Fruit fly (Drosophila melanogaster): Measurements from ENCODE around the gene CG3528.

Gene CG3528

DNA sequence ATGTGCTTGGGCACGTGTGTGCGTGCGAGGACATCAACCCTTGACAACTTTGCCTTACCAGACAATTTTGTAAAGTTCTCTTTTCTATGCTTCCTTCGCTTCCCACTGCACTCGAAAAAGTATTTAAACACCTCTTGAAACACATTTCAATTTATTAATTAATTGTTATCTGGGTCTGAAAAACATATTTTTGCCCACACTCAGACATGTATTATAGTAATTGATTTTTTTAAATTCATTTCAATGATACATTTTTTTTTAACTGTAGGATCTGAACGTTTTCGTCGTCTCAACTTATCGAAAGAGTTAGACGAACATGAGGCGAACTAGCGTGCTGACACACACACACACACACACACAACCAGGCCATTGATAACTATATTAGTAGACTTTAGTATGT is 24.7 kb upstream of the CG3528 start (continued):
- TF ChIP-seq PHDP (tag; optimal IDR thresholded peaks at IDR 0.05) (peak; percentile 18), prd (optimal IDR thresholded peaks at IDR 0.05) (no peak), prd (GFP tag; IDR thresholded peaks at IDR 0.05) (peak; percentile 31; the same call in 1 of the 3 replicates), Hand (GFP tag; optimal IDR thresholded peaks at IDR 0.05) (peak; percentile 7), salm (tag; optimal IDR thresholded peaks at IDR 0.05) (no peak), Hmr (GFP tag; optimal IDR thresholded peaks at IDR 0.05) (peak; percentile 40), CG10147 (GFP tag; optimal IDR thresholded peaks at IDR 0.05) (peak; percentile 7), CG3281 (GFP tag; optimal IDR thresholded peaks at IDR 0.05) (peak; percentile 19), HLH4C (GFP tag; IDR thresholded peaks at IDR 0.05; ENCODE audit: partially characterized antibody) (no peak), B-H1 (GFP tag; IDR thresholded peaks at IDR 0.05) (no peak), CG13424 (tag; optimal IDR thresholded peaks at IDR 0.05) (peak; percentile 26), CG2120 (GFP tag; optimal IDR thresholded peaks at IDR 0.05) (peak; percentile 49), CG13894 (tag; optimal IDR thresholded peaks at IDR 0.05) (peak; percentile 12), CG7963 (GFP tag; IDR thresholded peaks at IDR 0.05; ENCODE audit: partially characterized antibody) (no peak), CG11695 (GFP tag; IDR thresholded peaks at IDR 0.05) (0 out of 3 replicates have a peak, but pooled peaks have one; percentile 22), CG7839 (tag; optimal IDR thresholded peaks at IDR 0.05) (peak; percentile 34), CG7556 (GFP tag; optimal IDR thresholded peaks at IDR 0.05) (peak; percentile 13), lab (GFP tag; optimal IDR thresholded peaks at IDR 0.05) (peak; percentile 10), Sox102F (GFP tag; optimal IDR thresholded peaks at IDR 0.05) (peak; percentile 24), scrt (GFP tag; optimal IDR thresholded peaks at IDR 0.05) (peak; percentile 10), gem (tag; optimal IDR thresholded peaks at IDR 0.05) (peak; percentile 48), lmd (GFP tag; IDR thresholded peaks at IDR 0.05) (peak; percentile 39; the same call in 1 of the 2 replicates), Ptx1 (GFP tag; IDR thresholded peaks at IDR 0.05) (0 out of 2 replicates have a peak, but pooled peaks have one; percentile 20), NFAT (GFP tag; IDR thresholded peaks at IDR 0.05) (no peak), grau (tag; optimal IDR thresholded peaks at IDR 0.05) (peak; percentile 32), sug (tag; optimal IDR thresholded peaks at IDR 0.05) (no peak)

dm6 chr2L:2528097-2528496 is 10.3 kb upstream of the CG3528 start:
- TF ChIP-seq Nf-YA (GFP tag; IDR thresholded peaks at IDR 0.05) (no peak), CG17385 (GFP tag; optimal IDR thresholded peaks at IDR 0.05) (peak; percentile 2), Poxn (GFP tag; IDR thresholded peaks at IDR 0.05) (0 out of 2 replicates have a peak, but pooled peaks have one; percentile 7), CG14014 (GFP tag; IDR thresholded peaks at IDR 0.05) (0 out of 2 replicates have a peak, but pooled peaks have one; percentile 38), sqz (GFP tag; optimal IDR thresholded peaks at IDR 0.05) (no peak), CG9876 (GFP tag; optimal IDR thresholded peaks at IDR 0.05) (no peak), kay (GFP tag; optimal IDR thresholded peaks at IDR 0.05) (no peak), Xbp1 (GFP tag; optimal IDR thresholded peaks at IDR 0.05) (peak; percentile 32), Mad (GFP tag; optimal IDR thresholded peaks at IDR 0.05) (no peak), CG10543 (GFP tag; optimal IDR thresholded peaks at IDR 0.05) (no peak), MBD-R2 (GFP tag; IDR thresholded peaks at IDR 0.05) (no peak), CG11696 (GFP tag; IDR thresholded peaks at IDR 0.05) (no peak), sob (GFP tag; IDR thresholded peaks at IDR 0.05) (0 out of 2 replicates have a peak, but pooled peaks have one; percentile 37), ttk (GFP tag; IDR thresholded peaks at IDR 0.05) (peak; percentile 12; the same call in 1 of the 2 replicates), sr (GFP tag; IDR thresholded peaks at IDR 0.05) (no peak), Fer3 (tag; optimal IDR thresholded peaks at IDR 0.05) (peak; percentile 32), ssp (GFP tag; IDR thresholded peaks at IDR 0.05) (no peak), NC2α (GFP tag; optimal IDR thresholded peaks at IDR 0.05) (no peak), dysf (GFP tag; IDR thresholded peaks at IDR 0.05) (0 out of 3 replicates have a peak, but pooled peaks have one; percentile 46), scrt (GFP tag; optimal IDR thresholded peaks at IDR 0.05) (peak; percentile 8), CoRest (tag; optimal IDR thresholded peaks at IDR 0.05) (peak; percentile 8), NfI (GFP tag; optimal IDR thresholded peaks at IDR 0.05) (peak; percentile 48), slbo (GFP tag; IDR thresholded peaks at IDR 0.05) (peak; percentile 23; the same call in 1 of the 2 replicates), CG8290 (GFP tag; optimal IDR thresholded peaks at IDR 0.05) (no peak), CG8290 (tag; optimal IDR thresholded peaks at IDR 0.05) (peak in 1 of 2 experiments; percentile 70), CG1603 (tag; optimal IDR thresholded peaks at IDR 0.05) (peak; percentile 53), trem (tag; optimal IDR thresholded peaks at IDR 0.05) (no peak)

Data from whole organism, embryonic.